Fruit fly (Drosophila melanogaster): ENCODE measurements around the gene Mo25.
A peak's percentile ranks its signal among the peaks of the same experiment; 100 is the strongest.

The Mo25 gene

dm6 chr3L:16610201-16610600 is 5.1 kb downstream of the Mo25 start, which contains the start of gene Prosbeta6:
Gene Prosbeta6 (minus strand): TSS chr3L:16610418.
- TF ChIP-seq brk (GFP tag; optimal IDR thresholded peaks at IDR 0.05) (peak; percentile 25), dsf (GFP tag; optimal IDR thresholded peaks at IDR 0.05; ENCODE audit: borderline replicate concordance) (no peak)

dm6 chr3L:16609120-16609519 is 6.2 kb downstream of the Mo25 start, which contains the start of gene CG4098:
Gene CG4098 (minus strand): TSS chr3L:16609347.
- TF ChIP-seq ey (GFP tag; optimal IDR thresholded peaks at IDR 0.05): peak; percentile 69
- peak; percentile 67 for TF ChIP-seq h (GFP tag; optimal IDR thresholded peaks at IDR 0.05)
- peak; percentile 63 for TF ChIP-seq fru (GFP tag; optimal IDR thresholded peaks at IDR 0.05)
- TF ChIP-seq sage (GFP tag; optimal IDR thresholded peaks at IDR 0.05): no peak
- TF ChIP-seq sv (GFP tag; optimal IDR thresholded peaks at IDR 0.05): peak; percentile 6
- peak; percentile 88 for TF ChIP-seq woc (GFP tag; optimal IDR thresholded peaks at IDR 0.05)
- no peak for TF ChIP-seq pan (optimal IDR thresholded peaks at IDR 0.05)
- no peak for TF ChIP-seq Dfd (GFP tag; optimal IDR thresholded peaks at IDR 0.05)
- no peak for TF ChIP-seq usp (GFP tag; optimal IDR thresholded peaks at IDR 0.05)
- TF ChIP-seq Hr83 (GFP tag; optimal IDR thresholded peaks at IDR 0.05; ENCODE audit: poor library complexity, severe bottlenecking): peak; percentile 97
- no peak for TF ChIP-seq Vsx2 (GFP tag; optimal IDR thresholded peaks at IDR 0.05; ENCODE audit: partially characterized antibody)
- TF ChIP-seq N (GFP tag; optimal IDR thresholded peaks at IDR 0.05): no peak
- no peak for TF ChIP-seq CrebA (GFP tag; optimal IDR thresholded peaks at IDR 0.05; ENCODE audit: borderline replicate concordance)
- TF ChIP-seq Dif (GFP tag; optimal IDR thresholded peaks at IDR 0.05; ENCODE audit: partially characterized antibody): no peak
- TF ChIP-seq Abd-B (GFP tag; optimal IDR thresholded peaks at IDR 0.05): no peak
- no peak for TF ChIP-seq dsf (GFP tag; optimal IDR thresholded peaks at IDR 0.05; ENCODE audit: borderline replicate concordance)
- peak; percentile 76 for TF ChIP-seq br (GFP tag; optimal IDR thresholded peaks at IDR 0.05)
- no peak for TF ChIP-seq Hr78 (GFP tag; optimal IDR thresholded peaks at IDR 0.05)
- peak in 1 of 2 experiments; percentile 86 for TF ChIP-seq foxo (GFP tag; optimal IDR thresholded peaks at IDR 0.05)
- peak; percentile 47 for TF ChIP-seq jim (GFP tag; optimal IDR thresholded peaks at IDR 0.05)
- no peak for TF ChIP-seq tai (GFP tag; optimal IDR thresholded peaks at IDR 0.05)
- TF ChIP-seq Hnf4 (GFP tag; optimal IDR thresholded peaks at IDR 0.05): peak; percentile 77
- no peak for TF ChIP-seq dmrt93B (GFP tag; optimal IDR thresholded peaks at IDR 0.05)
- no peak for TF ChIP-seq CG32264 (GFP tag; optimal IDR thresholded peaks at IDR 0.05)
- peak; percentile 51 for TF ChIP-seq Sp1 (GFP tag; optimal IDR thresholded peaks at IDR 0.05)
- TF ChIP-seq CG9705 (GFP tag; optimal IDR thresholded peaks at IDR 0.05): peak; percentile 10
- TF ChIP-seq Rel (GFP tag; optimal IDR thresholded peaks at IDR 0.05): no peak
- TF ChIP-seq Rel (tag; optimal IDR thresholded peaks at IDR 0.05): peak; percentile 40
- peak; percentile 79 for TF ChIP-seq rgr (GFP tag; optimal IDR thresholded peaks at IDR 0.05)
- TF ChIP-seq Myc (optimal IDR thresholded peaks at IDR 0.05): no peak
- no peak for TF ChIP-seq brk (GFP tag; optimal IDR thresholded peaks at IDR 0.05)
- peak; percentile 47 for TF ChIP-seq HLH106 (tag; optimal IDR thresholded peaks at IDR 0.05)
- TF ChIP-seq lola (GFP tag; optimal IDR thresholded peaks at IDR 0.05): no peak
- peak; percentile 28 for TF ChIP-seq Mio (GFP tag; optimal IDR thresholded peaks at IDR 0.05)
- TF ChIP-seq dl (GFP tag; optimal IDR thresholded peaks at IDR 0.05; ENCODE audit: insufficient read depth in 1 of 2, partially characterized antibody in 2 of 2): no peak
- peak; percentile 65 for TF ChIP-seq OdsH (GFP tag; optimal IDR thresholded peaks at IDR 0.05)
- peak; percentile 43 for TF ChIP-seq Jra (GFP tag; optimal IDR thresholded peaks at IDR 0.05)
- TF ChIP-seq GATAd (GFP tag; optimal IDR thresholded peaks at IDR 0.05): peak; percentile 1
- TF ChIP-seq psq (GFP tag; optimal IDR thresholded peaks at IDR 0.05): peak; percentile 34

DNA sequence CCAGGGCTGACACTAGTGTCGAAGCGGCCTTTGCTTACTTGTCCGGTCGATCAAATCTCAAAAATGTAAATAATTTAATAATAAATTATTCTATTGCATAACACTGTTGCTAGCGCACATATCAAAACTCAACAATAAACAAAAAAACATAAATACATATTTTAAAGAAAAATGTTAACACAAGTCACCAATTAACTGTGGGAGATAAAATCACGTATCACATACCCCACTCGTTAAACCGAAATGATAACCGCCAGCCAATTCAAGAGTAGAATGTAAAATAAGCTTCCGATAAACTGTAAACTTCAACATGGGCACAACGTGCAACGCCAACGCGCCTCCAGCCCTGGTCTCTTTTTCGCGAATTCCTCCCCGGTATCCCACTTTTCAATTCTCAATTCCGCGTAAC is 12.5 kb downstream of the Mo25 start, which contains the start of gene Arts:
Arts (plus strand) TSS at position 116 of the 409 bp plus-strand sequence.
- no peak for TF ChIP-seq pan (optimal IDR thresholded peaks at IDR 0.05)
- TF ChIP-seq dmrt93B (GFP tag; optimal IDR thresholded peaks at IDR 0.05): no peak
- no peak for TF ChIP-seq woc (GFP tag; optimal IDR thresholded peaks at IDR 0.05)
- TF ChIP-seq Sp1 (GFP tag; optimal IDR thresholded peaks at IDR 0.05): peak; percentile 40
- peak; percentile 23 for TF ChIP-seq CG9705 (GFP tag; optimal IDR thresholded peaks at IDR 0.05)
- peak; percentile 10 for TF ChIP-seq Jra (GFP tag; optimal IDR thresholded peaks at IDR 0.05)
- peak; percentile 14 for TF ChIP-seq psq (GFP tag; optimal IDR thresholded peaks at IDR 0.05)
- no peak for TF ChIP-seq Dif (GFP tag; optimal IDR thresholded peaks at IDR 0.05; ENCODE audit: partially characterized antibody)
- peak; percentile 1 for TF ChIP-seq Hnf4 (GFP tag; optimal IDR thresholded peaks at IDR 0.05)
- no peak for TF ChIP-seq CrebA (GFP tag; optimal IDR thresholded peaks at IDR 0.05; ENCODE audit: borderline replicate concordance)
- TF ChIP-seq ey (GFP tag; optimal IDR thresholded peaks at IDR 0.05): no peak
- no peak for TF ChIP-seq Hr78 (GFP tag; optimal IDR thresholded peaks at IDR 0.05)
- TF ChIP-seq Vsx2 (GFP tag; optimal IDR thresholded peaks at IDR 0.05; ENCODE audit: partially characterized antibody): no peak
- TF ChIP-seq dl (GFP tag; optimal IDR thresholded peaks at IDR 0.05; ENCODE audit: insufficient read depth in 1 of 2, partially characterized antibody in 2 of 2): no peak
- TF ChIP-seq rgr (GFP tag; optimal IDR thresholded peaks at IDR 0.05): peak; percentile 31
- TF ChIP-seq Mio (GFP tag; optimal IDR thresholded peaks at IDR 0.05): no peak
- TF ChIP-seq Abd-B (GFP tag; optimal IDR thresholded peaks at IDR 0.05): no peak
- no peak for TF ChIP-seq Hr83 (GFP tag; optimal IDR thresholded peaks at IDR 0.05; ENCODE audit: poor library complexity, severe bottlenecking)
- TF ChIP-seq br (GFP tag; optimal IDR thresholded peaks at IDR 0.05): peak; percentile 27
- TF ChIP-seq tai (GFP tag; optimal IDR thresholded peaks at IDR 0.05): no peak
- peak; percentile 43 for TF ChIP-seq Myc (optimal IDR thresholded peaks at IDR 0.05)
- TF ChIP-seq sv (GFP tag; optimal IDR thresholded peaks at IDR 0.05): no peak
- no peak for TF ChIP-seq jim (GFP tag; optimal IDR thresholded peaks at IDR 0.05)
- no peak for TF ChIP-seq Rel (GFP tag; optimal IDR thresholded peaks at IDR 0.05)
- peak; percentile 32 for TF ChIP-seq Rel (tag; optimal IDR thresholded peaks at IDR 0.05)
- no peak for TF ChIP-seq dsf (GFP tag; optimal IDR thresholded peaks at IDR 0.05; ENCODE audit: borderline replicate concordance)
- TF ChIP-seq GATAd (GFP tag; optimal IDR thresholded peaks at IDR 0.05): no peak
- peak in 1 of 2 experiments; percentile 52 for TF ChIP-seq foxo (GFP tag; optimal IDR thresholded peaks at IDR 0.05)
- TF ChIP-seq OdsH (GFP tag; optimal IDR thresholded peaks at IDR 0.05): no peak
- no peak for TF ChIP-seq sage (GFP tag; optimal IDR thresholded peaks at IDR 0.05)
- TF ChIP-seq usp (GFP tag; optimal IDR thresholded peaks at IDR 0.05): no peak
- TF ChIP-seq fru (GFP tag; optimal IDR thresholded peaks at IDR 0.05): peak; percentile 1
- no peak for TF ChIP-seq N (GFP tag; optimal IDR thresholded peaks at IDR 0.05)
- TF ChIP-seq CG32264 (GFP tag; optimal IDR thresholded peaks at IDR 0.05): no peak
- TF ChIP-seq brk (GFP tag; optimal IDR thresholded peaks at IDR 0.05): peak; percentile 10
- TF ChIP-seq lola (GFP tag; optimal IDR thresholded peaks at IDR 0.05): no peak
- TF ChIP-seq HLH106 (tag; optimal IDR thresholded peaks at IDR 0.05): peak; percentile 53
- TF ChIP-seq h (GFP tag; optimal IDR thresholded peaks at IDR 0.05): peak; percentile 46
- TF ChIP-seq Dfd (GFP tag; optimal IDR thresholded peaks at IDR 0.05): no peak

Measured in whole organism, wandering third instar larva.